Worm (Caenorhabditis elegans) whole organism, L2 larva: ENCODE measurements around the gene cex-1.

Source experiments
- F13H6.1 ChIP-seq: sonication (generic microtip); optimal IDR thresholded peaks from 2 replicates; lab custom pipeline; 2016; ENCODE audit warnings: missing genetic modification characterization, missing compliant biosample characterization
- R02D3.7 ChIP-seq: fragments of 150-350 bp; optimal IDR thresholded peaks from 2 replicates; lab custom pipeline; 2014; ENCODE audit warnings: missing biosample characterization, missing genetic modification characterization
- alr-1 ChIP-seq: fragments of 150-350 bp; optimal IDR thresholded peaks from 2 replicates; lab custom pipeline; 2014; ENCODE audit warnings: missing biosample characterization, missing genetic modification characterization
- aly-2 ChIP-seq: fragments of 150-350 bp; optimal IDR thresholded peaks from 2 replicates; lab custom pipeline; 2014; ENCODE audit warnings: missing biosample characterization, missing genetic modification characterization
- ceh-16 ChIP-seq: fragments of 150-350 bp; optimal IDR thresholded peaks from 2 replicates; lab custom pipeline; 2014; ENCODE audit warnings: missing biosample characterization, missing genetic modification characterization
- ceh-82 ChIP-seq: fragments of 150-350 bp; optimal IDR thresholded peaks from 2 replicates; lab custom pipeline; 2014; ENCODE audit warnings: missing biosample characterization, missing genetic modification characterization
- crh-2 ChIP-seq: sonication (generic microtip); optimal IDR thresholded peaks from 2 replicates; lab custom pipeline; 2017; ENCODE audit warnings: missing biosample characterization, missing genetic modification characterization
- dmd-4 ChIP-seq: sonication (generic microtip); optimal IDR thresholded peaks from 2 replicates; lab custom pipeline; 2017; ENCODE audit warnings: missing biosample characterization, missing genetic modification characterization
- egl-27 ChIP-seq: sonication (generic microtip); optimal IDR thresholded peaks from 3 replicates; lab custom pipeline; 2017; ENCODE audit warnings: missing biosample characterization, missing genetic modification reagents, missing genetic modification characterization
- elt-1 ChIP-seq: fragments of 150-350 bp; optimal IDR thresholded peaks from 2 replicates; lab custom pipeline; 2014; ENCODE audit warnings: missing biosample characterization, missing genetic modification characterization
- elt-3 ChIP-seq: sonication (generic microtip); optimal IDR thresholded peaks from 2 replicates; lab custom pipeline; 2017; ENCODE audit warnings: missing biosample characterization, missing genetic modification characterization
- fos-1 ChIP-seq: fragments of 150-350 bp; optimal IDR thresholded peaks from 2 replicates; lab custom pipeline; 2014; ENCODE audit warnings: missing biosample characterization, missing genetic modification characterization
- gmeb-1 ChIP-seq: fragments of 150-350 bp; optimal IDR thresholded peaks from 2 replicates; lab custom pipeline; 2014; ENCODE audit warnings: missing biosample characterization, missing genetic modification characterization
- lin-11 ChIP-seq: fragments of 150-350 bp; sonication (generic microtip); optimal IDR thresholded peaks from 2 replicates; lab custom pipeline; 2014; ENCODE audit warnings: missing biosample characterization, missing genetic modification characterization, inconsistent platforms, mixed read lengths
- lin-13 ChIP-seq: fragments of 150-350 bp; optimal IDR thresholded peaks from 2 replicates; lab custom pipeline; 2014; ENCODE audit warnings: missing biosample characterization, missing genetic modification reagents, missing genetic modification characterization
- lin-39 ChIP-seq: fragments of 150-350 bp; optimal IDR thresholded peaks from 2 replicates; lab custom pipeline; 2014; ENCODE audit warnings: missing biosample characterization, missing genetic modification reagents, missing genetic modification characterization
- lsy-2 ChIP-seq, 2 experiments: fragments of 150-350 bp in 1 of 2; sonication (generic microtip) in 1 of 2; optimal IDR thresholded peaks; 2 replicates each; lab custom pipeline; 2014 to 2017; ENCODE audit warnings: missing biosample characterization in 2 of 2, missing genetic modification characterization in 2 of 2
- mab-5 ChIP-seq: fragments of 150-350 bp; optimal IDR thresholded peaks from 2 replicates; lab custom pipeline; 2014; ENCODE audit warnings: missing biosample characterization, missing genetic modification characterization
- mbf-1 ChIP-seq: sonication (generic microtip); optimal IDR thresholded peaks from 2 replicates; lab custom pipeline; 2017; ENCODE audit warnings: missing biosample characterization, missing genetic modification characterization
- mdl-1 ChIP-seq, 2 experiments: fragments of 150-350 bp in 1 of 2; sonication (generic microtip) in 1 of 2; optimal IDR thresholded peaks; 2 replicates each; lab custom pipeline; 2017; ENCODE audit warnings: missing biosample characterization in 2 of 2, missing genetic modification characterization in 2 of 2
- nhr-10 ChIP-seq: sonication (generic microtip); optimal IDR thresholded peaks from 2 replicates; lab custom pipeline; 2017; ENCODE audit warnings: missing biosample characterization, missing genetic modification characterization
- nhr-11 ChIP-seq: fragments of 150-350 bp; optimal IDR thresholded peaks from 2 replicates; lab custom pipeline; 2014; ENCODE audit warnings: missing biosample characterization, missing genetic modification characterization
- nhr-21 ChIP-seq: fragments of 150-350 bp; optimal IDR thresholded peaks from 2 replicates; lab custom pipeline; 2014; ENCODE audit warnings: missing biosample characterization, missing genetic modification characterization
- nhr-237 ChIP-seq: fragments of 150-350 bp; optimal IDR thresholded peaks from 2 replicates; lab custom pipeline; 2014; ENCODE audit warnings: missing biosample characterization, missing genetic modification characterization
- nhr-6 ChIP-seq: fragments of 150-350 bp; optimal IDR thresholded peaks from 2 replicates; lab custom pipeline; 2014; ENCODE audit warnings: missing biosample characterization, missing genetic modification characterization
- nhr-77 ChIP-seq: fragments of 150-350 bp; optimal IDR thresholded peaks from 2 replicates; lab custom pipeline; 2014; ENCODE audit warnings: missing biosample characterization, missing genetic modification characterization
- peb-1 ChIP-seq: fragments of 150-350 bp; optimal IDR thresholded peaks from 2 replicates; lab custom pipeline; 2014; ENCODE audit warnings: missing biosample characterization, missing genetic modification characterization
- sem-4 ChIP-seq: fragments of 150-350 bp; optimal IDR thresholded peaks from 2 replicates; lab custom pipeline; 2014; ENCODE audit warnings: missing biosample characterization, missing genetic modification reagents, missing genetic modification characterization
- skn-1 ChIP-seq: sonication (generic microtip); optimal IDR thresholded peaks from 2 replicates; lab custom pipeline; 2017; ENCODE audit warnings: missing biosample characterization, missing genetic modification characterization
- sma-3 ChIP-seq: sonication (generic microtip); optimal IDR thresholded peaks from 2 replicates; lab custom pipeline; 2016; ENCODE audit warnings: missing genetic modification reagents, missing genetic modification characterization, missing compliant biosample characterization
- snpc-4 ChIP-seq: fragments of 150-350 bp; optimal IDR thresholded peaks from 2 replicates; lab custom pipeline; 2014; ENCODE audit warnings: missing biosample characterization, missing genetic modification characterization
- unc-55 ChIP-seq: fragments of 150-350 bp; sonication (generic microtip); optimal IDR thresholded peaks from 3 replicates; lab custom pipeline; 2014; ENCODE audit warnings: missing biosample characterization, missing genetic modification reagents, missing genetic modification characterization
- unc-62 ChIP-seq: fragments of 150-350 bp; optimal IDR thresholded peaks from 2 replicates; lab custom pipeline; 2014; ENCODE audit warnings: missing biosample characterization, missing genetic modification reagents, missing genetic modification characterization
- ztf-1 ChIP-seq: fragments of 200-800 bp; sonication (Bioruptor generic); conservative IDR thresholded peaks from 2 replicates; pipeline ENCODE4 v1.3.6; 2022; ENCODE audit warnings: missing genetic modification characterization, missing compliant biosample characterization
- ztf-11 ChIP-seq: sonication (generic microtip); optimal IDR thresholded peaks from 2 replicates; lab custom pipeline; 2017; ENCODE audit warnings: missing biosample characterization, missing genetic modification characterization
- ztf-4 ChIP-seq: fragments of 150-350 bp; optimal IDR thresholded peaks from 2 replicates; lab custom pipeline; 2014; ENCODE audit warnings: missing biosample characterization, missing genetic modification characterization

cex-1 gene

ce11 chrII:5478318-5478717 is 30.8 kb downstream of the cex-1 start, which contains the start of gene F56D1.1:
TSS of gene F56D1.1 (plus strand) at chrII:5478618.
- TF ChIP-seq alr-1 (tag; lab: Kevin White, UChicago) (no peak), F13H6.1 (tag; lab: Kevin White, UChicago) (no peak), skn-1 (no peak), lsy-2 (tag; optimal IDR thresholded peaks at IDR 0.05; lab: Kevin White, UChicago) (no peak), nhr-6 (tag; lab: Kevin White, UChicago) (no peak), unc-62 (GFP tag; lab: Kevin White, UChicago) (no peak), sem-4 (tag; lab: Kevin White, UChicago) (no peak), fos-1 (tag; lab: Kevin White, UChicago) (no peak), snpc-4 (tag; lab: Kevin White, UChicago) (no peak), nhr-77 (no peak), egl-27 (no peak), ztf-1 (GFP tag; lab: Robert Waterston, UW) (no peak), R02D3.7 (tag; lab: Kevin White, UChicago) (no peak), ceh-82 (no peak), mbf-1 (tag; lab: Kevin White, UChicago) (no peak)

ce11 chrII:5481982-5482381 is 34.5 kb downstream of the cex-1 start, which contains the start of gene cal-8:
TSS of gene cal-8 (minus strand) at chrII:5482041.
- TF ChIP-seq F13H6.1 (tag; lab: Kevin White, UChicago) (no peak), mbf-1 (tag; lab: Kevin White, UChicago) (no peak), fos-1 (tag; lab: Kevin White, UChicago) (no peak), unc-62 (GFP tag; lab: Kevin White, UChicago) (no peak), ceh-82 (no peak), elt-3 (tag; lab: Kevin White, UChicago) (no peak), egl-27 (no peak), nhr-237 (tag; lab: Kevin White, UChicago) (no peak)

DNA sequence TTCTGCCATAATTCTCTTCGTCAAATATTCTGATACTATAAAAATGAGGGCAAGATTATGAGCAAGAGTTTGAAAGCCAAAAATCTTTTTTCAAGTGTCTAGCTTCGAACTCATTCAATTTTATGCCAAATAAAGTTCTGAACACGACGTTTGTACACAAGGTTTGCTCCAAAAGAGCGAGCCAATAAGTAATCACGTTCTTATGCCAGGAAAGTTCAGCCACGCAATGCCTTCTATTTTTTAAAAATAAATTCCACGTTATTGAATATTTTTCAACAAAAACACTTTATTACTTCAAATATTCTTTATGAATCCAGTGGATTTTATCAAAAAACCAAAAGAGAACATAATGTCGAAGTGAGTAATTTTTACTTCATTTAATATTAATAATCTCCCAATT is 40.4 kb downstream of the cex-1 start, which contains the start of gene nep-5:
Gene nep-5, plus strand, starts transcription at position 301 of the 400 bp plus-strand sequence.
- no peak for TF ChIP-seq mbf-1 (tag; lab: Kevin White, UChicago)
- no peak for TF ChIP-seq dmd-4 (tag; lab: Kevin White, UChicago)
- no peak for TF ChIP-seq R02D3.7 (tag; lab: Kevin White, UChicago)
- no peak for TF ChIP-seq fos-1 (tag; lab: Kevin White, UChicago)
- no peak for TF ChIP-seq gmeb-1 (tag; lab: Kevin White, UChicago)
- no peak for TF ChIP-seq elt-1 (tag; lab: Kevin White, UChicago)
- no peak for TF ChIP-seq lin-13
- TF ChIP-seq unc-55 (GFP tag; lab: Kevin White, UChicago) = no peak
- no peak for TF ChIP-seq nhr-21 (tag; lab: Kevin White, UChicago)
- TF ChIP-seq ceh-16 = no peak
- TF ChIP-seq egl-27 = no peak
- TF ChIP-seq lin-11 = no peak
- TF ChIP-seq unc-62 (GFP tag; lab: Kevin White, UChicago) = no peak
- TF ChIP-seq peb-1 (tag; lab: Kevin White, UChicago) = no peak
- TF ChIP-seq nhr-10 (tag; lab: Kevin White, UChicago) = no peak
- TF ChIP-seq nhr-237 (tag; lab: Kevin White, UChicago) = no peak
- TF ChIP-seq crh-2 = no peak

DNA sequence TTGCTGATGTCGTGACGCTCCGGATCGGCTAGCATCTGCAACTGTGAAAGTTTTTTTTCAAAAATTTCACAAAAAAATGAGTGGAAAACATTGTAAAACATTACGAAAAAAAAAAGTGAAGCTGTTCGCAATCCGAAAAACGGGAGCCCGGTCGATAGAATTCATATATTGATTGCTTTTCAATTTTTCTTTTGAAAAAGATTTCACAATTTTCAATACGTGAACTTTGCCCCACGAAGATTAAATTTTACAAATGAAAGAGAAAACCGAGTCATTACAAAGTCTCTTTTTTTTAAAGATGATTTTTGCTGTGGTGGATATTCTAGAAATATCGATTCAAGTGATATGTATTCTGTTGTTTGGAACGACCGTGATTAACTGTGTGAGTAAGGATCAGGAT is 46.9 kb downstream of the cex-1 start, which contains the start of gene F12A10.6:
Gene F12A10.6, minus strand, starts transcription at position 101 of the 400 bp plus-strand sequence.
- no peak for TF ChIP-seq R02D3.7 (tag; lab: Kevin White, UChicago)
- TF ChIP-seq mab-5 (tag; lab: Kevin White, UChicago) = no peak
- no peak for TF ChIP-seq nhr-11 (tag; lab: Kevin White, UChicago)
- no peak for TF ChIP-seq F13H6.1 (tag; lab: Kevin White, UChicago)
- TF ChIP-seq peb-1 (tag; lab: Kevin White, UChicago) = no peak
- no peak for TF ChIP-seq elt-1 (tag; lab: Kevin White, UChicago)
- no peak for TF ChIP-seq nhr-10 (tag; lab: Kevin White, UChicago)
- no peak for TF ChIP-seq ceh-16
- no peak for TF ChIP-seq nhr-6 (tag; lab: Kevin White, UChicago)
- TF ChIP-seq crh-2 = no peak
- no peak for TF ChIP-seq alr-1 (tag; lab: Kevin White, UChicago)
- TF ChIP-seq sma-3 (GFP tag; lab: Kevin White, UChicago) = no peak
- no peak for TF ChIP-seq unc-62 (GFP tag; lab: Kevin White, UChicago)
- TF ChIP-seq mbf-1 (tag; lab: Kevin White, UChicago) = no peak
- TF ChIP-seq aly-2 (tag; lab: Kevin White, UChicago) = no peak
- no peak for TF ChIP-seq lin-39 (tag; lab: Kevin White, UChicago)
- no peak for TF ChIP-seq dmd-4 (tag; lab: Kevin White, UChicago)
- TF ChIP-seq mdl-1 (tag; optimal IDR thresholded peaks at IDR 0.05; lab: Kevin White, UChicago) = no peak
- TF ChIP-seq ztf-11 = no peak
- no peak for TF ChIP-seq ztf-4 (tag; lab: Kevin White, UChicago)
